Worm (Caenorhabditis elegans) whole organism, L3 larva: Measurements from ENCODE around the gene F56D6.21.
"Not testable (repeated sequence)": the region's sequence is repeated elsewhere in the genome, so short reads cannot be mapped to it uniquely, and the experiment has no call there.

ENCODE experiments used
- nhr-28 ChIP-seq: fragments of 150-350 bp; optimal IDR thresholded peaks from 2 replicates; lab custom pipeline; 2014; ENCODE audit warnings: missing biosample characterization, missing genetic modification characterization
- unc-62 ChIP-seq: fragments of 150-350 bp; sonication (generic microtip); optimal IDR thresholded peaks from 4 replicates; lab custom pipeline; 2014; ENCODE audit warnings: missing biosample characterization, missing genetic modification reagents, missing genetic modification characterization

DNA sequence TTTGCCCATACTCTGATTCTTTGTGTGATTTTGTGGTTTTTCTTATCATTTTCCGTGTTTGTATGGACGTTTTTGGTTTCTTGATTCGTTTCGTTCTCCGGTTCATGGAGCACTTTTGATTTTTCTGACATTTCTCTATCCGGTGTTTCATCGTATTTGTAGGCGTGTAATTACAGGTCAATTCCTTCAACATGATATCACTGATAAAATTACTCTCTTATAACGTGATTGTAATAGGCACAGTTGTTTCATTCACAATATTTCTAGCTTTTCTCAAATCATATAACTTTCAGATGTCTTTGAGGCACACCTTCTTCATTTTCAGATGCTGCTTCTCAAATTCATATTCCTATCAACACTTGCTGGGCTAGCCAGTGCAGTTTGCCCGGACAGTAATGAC, 27.7 kb downstream of the F56D6.21 start, which contains the start of gene clec-70:
- not testable (repeated sequence) for TF ChIP-seq nhr-28 (tag; lab: Kevin White, UChicago); unc-62 (GFP tag; lab: Kevin White, UChicago)
